Fruit fly (Drosophila melanogaster): Measurements from ENCODE around the gene nAChRalpha3.

DNA sequence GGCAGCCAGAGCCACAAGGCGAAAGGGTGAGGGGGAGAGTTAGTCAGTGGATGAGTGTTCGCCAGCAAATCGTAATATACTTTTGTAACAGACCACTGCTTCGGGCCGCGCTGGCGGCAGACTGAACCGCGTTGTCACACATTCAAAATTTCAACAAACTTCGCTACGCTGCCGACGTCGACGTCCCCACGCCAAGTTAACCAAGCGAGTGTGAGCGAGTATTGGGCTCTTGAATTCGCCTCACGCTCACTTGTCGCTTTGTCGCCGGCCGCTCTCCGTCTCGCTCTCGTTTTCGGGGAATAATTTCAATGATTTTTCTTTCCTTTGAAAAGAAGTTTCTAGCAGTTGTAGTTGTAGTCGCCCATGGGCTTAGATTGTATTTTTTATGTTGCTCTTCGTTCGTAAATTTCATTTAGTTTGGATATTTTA lies 44.6 kb upstream of the nAChRalpha3 start, which contains the start of gene lawc:
- TF ChIP-seq CG8478 (optimal IDR thresholded peaks at IDR 0.05) (no peak), pan (optimal IDR thresholded peaks at IDR 0.05) (no peak), psq (optimal IDR thresholded peaks at IDR 0.05) (no peak), usp (GFP tag; optimal IDR thresholded peaks at IDR 0.05) (no peak)

Data from whole organism.